Fruit fly (Drosophila melanogaster) whole organism, pupa: Measurements from ENCODE around the gene Sec13.

ENCODE experiments used
- CG10348 ChIP-seq: fragments of 200-800 bp; sonication (Bioruptor generic); IDR thresholded peaks from 2 replicates; pipeline ENCODE4 v1.3.6; 2022; ENCODE audit warnings: missing biosample characterization, missing genetic modification characterization
- CG12605 ChIP-seq: fragments of 200-800 bp; sonication (Bioruptor generic); IDR thresholded peaks from 2 replicates; pipeline ENCODE4 v1.3.6; 2022; ENCODE audit warnings: missing biosample characterization, missing genetic modification characterization
- CG13204 ChIP-seq: fragments of 200-800 bp; sonication (Bioruptor generic); optimal IDR thresholded peaks from 2 replicates; lab custom pipeline; 2018; ENCODE audit warnings: missing biosample characterization, mild to moderate bottlenecking, missing genetic modification characterization, moderate library complexity
- CG14655 ChIP-seq: fragments of 200-800 bp; sonication (Bioruptor generic); optimal IDR thresholded peaks from 3 replicates; lab custom pipeline; 2017; ENCODE audit warnings: mild to moderate bottlenecking, missing biosample characterization, missing genetic modification reagents, missing genetic modification characterization
- CG15710 ChIP-seq: fragments of 200-800 bp; sonication (Bioruptor generic); optimal IDR thresholded peaks from 2 replicates; lab custom pipeline; 2018; ENCODE audit warnings: missing biosample characterization, mild to moderate bottlenecking, missing genetic modification characterization, moderate library complexity
- CG17806 ChIP-seq: fragments of 200-800 bp; sonication (Bioruptor generic); optimal IDR thresholded peaks from 2 replicates; lab custom pipeline; 2018; ENCODE audit warnings: missing biosample characterization, mild to moderate bottlenecking, missing genetic modification characterization, moderate library complexity
- CG32121 ChIP-seq: fragments of 200-800 bp; sonication (Bioruptor generic); IDR thresholded peaks from 2 replicates; pipeline ENCODE4 v1.3.6; 2022; ENCODE audit warnings: missing biosample characterization, missing genetic modification characterization
- CG34367 ChIP-seq: fragments of 200-800 bp; sonication (Bioruptor generic); optimal IDR thresholded peaks from 2 replicates; lab custom pipeline; 2018; ENCODE audit warnings: missing biosample characterization, mild to moderate bottlenecking, missing genetic modification characterization
- CG4496 ChIP-seq: fragments of 200-800 bp; sonication (Bioruptor generic); IDR thresholded peaks from 3 replicates; pipeline ENCODE4 v1.3.6; 2022; ENCODE audit warnings: missing biosample characterization, missing genetic modification characterization
- CG8159 ChIP-seq: fragments of 200-800 bp; sonication (Bioruptor generic); optimal IDR thresholded peaks from 3 replicates; lab custom pipeline; 2018; ENCODE audit warnings: missing biosample characterization, mild to moderate bottlenecking, missing genetic modification characterization, moderate library complexity
- CG8301 ChIP-seq: fragments of 200-800 bp; sonication (Bioruptor generic); optimal IDR thresholded peaks from 2 replicates; lab custom pipeline; 2018; ENCODE audit warnings: missing biosample characterization, mild to moderate bottlenecking, missing genetic modification characterization
- CG9948 ChIP-seq: fragments of 200-800 bp; sonication (Bioruptor generic); optimal IDR thresholded peaks from 2 replicates; lab custom pipeline; 2018; ENCODE audit warnings: missing biosample characterization, mild to moderate bottlenecking, missing genetic modification characterization, moderate library complexity
- D1 ChIP-seq: fragments of 200-800 bp; sonication (Bioruptor generic); optimal IDR thresholded peaks from 2 replicates; lab custom pipeline; 2018; ENCODE audit warnings: missing biosample characterization, mild to moderate bottlenecking, missing genetic modification characterization, moderate library complexity
- EcR ChIP-seq: fragments of 200-800 bp; sonication (Bioruptor generic); optimal IDR thresholded peaks from 3 replicates; lab custom pipeline; 2019; ENCODE audit warnings: missing biosample characterization, missing genetic modification characterization, mild to moderate bottlenecking, moderate library complexity, missing genetic modification reagents
- Ets98B ChIP-seq: fragments of 200-800 bp; sonication (Bioruptor generic); IDR thresholded peaks from 2 replicates; pipeline ENCODE4 v1.3.6; 2022; ENCODE audit warnings: missing biosample characterization, missing genetic modification characterization
- Pif1A ChIP-seq: fragments of 200-800 bp; sonication (Bioruptor generic); optimal IDR thresholded peaks from 3 replicates; lab custom pipeline; 2016; ENCODE audit warnings: missing biosample characterization, missing genetic modification characterization
- Pif1B ChIP-seq: fragments of 200-800 bp; sonication (Bioruptor generic); optimal IDR thresholded peaks from 3 replicates; lab custom pipeline; 2016; ENCODE audit warnings: missing biosample characterization, missing genetic modification characterization
- Snoo ChIP-seq: fragments of 200-800 bp; sonication (Bioruptor generic); optimal IDR thresholded peaks from 3 replicates; lab custom pipeline; 2017; ENCODE audit warnings: missing biosample characterization, mild to moderate bottlenecking, missing genetic modification characterization, inconsistent platforms
- fd96Ca ChIP-seq: fragments of 200-800 bp; sonication (Bioruptor generic); IDR thresholded peaks from 3 replicates; pipeline ENCODE4 v1.3.6; 2022; ENCODE audit warnings: missing biosample characterization, missing genetic modification characterization
- gl ChIP-seq: fragments of 200-800 bp; sonication (Bioruptor generic); optimal IDR thresholded peaks from 2 replicates; lab custom pipeline; 2018; ENCODE audit warnings: missing biosample characterization, mild to moderate bottlenecking, missing genetic modification characterization
- rn ChIP-seq: fragments of 200-800 bp; sonication (Bioruptor generic); IDR thresholded peaks from 2 replicates; pipeline ENCODE4 v1.3.6; 2022; ENCODE audit warnings: missing biosample characterization, missing genetic modification characterization

The Sec13 gene

dm6 chr3R:23355829-23356738 is at the start of gene Sec13, which contains the start of gene ATPsynCF6:
Gene Sec13, plus strand, starts transcription at chr3R:23356278.
Gene ATPsynCF6, minus strand, starts transcription at chr3R:23356064.
- TF ChIP-seq CG8301 (peak; percentile 52), CG34367 (tag; lab: Kevin White, UChicago) (peak; percentile 15), Pif1A (GFP tag; lab: Kevin White, UChicago) (no peak), D1 (tag; lab: Kevin White, UChicago) (no peak), CG9948 (tag; lab: Kevin White, UChicago) (peak; percentile 40), CG10348 (GFP tag; lab: Robert Waterston, UW) (no peak), CG4496 (GFP tag; lab: Robert Waterston, UW) (peak; percentile 77), CG17806 (tag; lab: Kevin White, UChicago) (peak; percentile 51), CG32121 (peak; percentile 40; the same call in 1 of the 2 replicates), CG13204 (GFP tag; lab: Kevin White, UChicago) (no peak), Snoo (tag; lab: Kevin White, UChicago) (peak; percentile 10), gl (no peak), CG14655 (GFP tag; lab: Kevin White, UChicago) (peak; percentile 63), CG8159 (peak; percentile 59), fd96Ca (no peak), EcR (GFP tag; lab: Kevin White, UChicago) (no peak), CG15710 (tag; lab: Kevin White, UChicago) (peak; percentile 36), CG12605 (no peak), Ets98B (GFP tag; lab: Robert Waterston, UW) (peak; percentile 52), rn (GFP tag; lab: Robert Waterston, UW) (peak; percentile 22; the same call in 1 of the 2 replicates), Pif1B (peak; percentile 56)

- TF ChIP-seq CG4496 (GFP tag; lab: Robert Waterston, UW) = 0 out of 3 replicates have a peak, but pooled peaks have one; percentile 17
- TF ChIP-seq CG9948 (tag; lab: Kevin White, UChicago) = no peak
Observed at dm6 chr3R:23306828-23307227, 49.2 kb upstream of the Sec13 start.

dm6 chr3R:23309690-23310089 is 46.4 kb upstream of the Sec13 start:
- no peak for TF ChIP-seq D1 (tag; lab: Kevin White, UChicago)
- no peak for TF ChIP-seq CG8301
- no peak for TF ChIP-seq fd96Ca
- TF ChIP-seq Snoo (tag; lab: Kevin White, UChicago) = no peak
- TF ChIP-seq CG13204 (GFP tag; lab: Kevin White, UChicago) = no peak
- no peak for TF ChIP-seq Pif1B
- TF ChIP-seq CG8159 = no peak
- no peak for TF ChIP-seq CG17806 (tag; lab: Kevin White, UChicago)
- TF ChIP-seq CG9948 (tag; lab: Kevin White, UChicago) = no peak
- TF ChIP-seq gl = no peak
- no peak for TF ChIP-seq EcR (GFP tag; lab: Kevin White, UChicago)
- TF ChIP-seq CG10348 (GFP tag; lab: Robert Waterston, UW) = no peak
- no peak for TF ChIP-seq CG32121
- TF ChIP-seq CG12605 = no peak
- no peak for TF ChIP-seq CG14655 (GFP tag; lab: Kevin White, UChicago)
- no peak for TF ChIP-seq rn (GFP tag; lab: Robert Waterston, UW)
- TF ChIP-seq Ets98B (GFP tag; lab: Robert Waterston, UW) = no peak
- no peak for TF ChIP-seq CG15710 (tag; lab: Kevin White, UChicago)
- no peak for TF ChIP-seq CG4496 (GFP tag; lab: Robert Waterston, UW)
- no peak for TF ChIP-seq CG34367 (tag; lab: Kevin White, UChicago)

- TF ChIP-seq CG15710 (tag; lab: Kevin White, UChicago) (no peak), CG13204 (GFP tag; lab: Kevin White, UChicago) (no peak), rn (GFP tag; lab: Robert Waterston, UW) (no peak), CG17806 (tag; lab: Kevin White, UChicago) (no peak), CG32121 (no peak), CG8301 (no peak), Ets98B (GFP tag; lab: Robert Waterston, UW) (no peak), Pif1B (no peak), EcR (GFP tag; lab: Kevin White, UChicago) (no peak), CG9948 (tag; lab: Kevin White, UChicago) (no peak), CG8159 (no peak)
Observed at dm6 chr3R:23310151-23310550, 45.9 kb upstream of the Sec13 start.

- TF ChIP-seq CG9948 (tag; lab: Kevin White, UChicago) (no peak), CG14655 (GFP tag; lab: Kevin White, UChicago) (no peak), CG34367 (tag; lab: Kevin White, UChicago) (no peak)
- TF ChIP-seq, all 21 proteins: peak for 0
Observed at dm6 chr3R:23312796-23313195, 43.3 kb upstream of the Sec13 start.

- no peak for TF ChIP-seq CG10348 (GFP tag; lab: Robert Waterston, UW)
- TF ChIP-seq CG9948 (tag; lab: Kevin White, UChicago) = peak; percentile 7
- peak; percentile 48 for TF ChIP-seq CG34367 (tag; lab: Kevin White, UChicago)
- no peak for TF ChIP-seq CG17806 (tag; lab: Kevin White, UChicago)
- peak; percentile 59 for TF ChIP-seq gl
- peak; percentile 54 for TF ChIP-seq rn (GFP tag; lab: Robert Waterston, UW)
- TF ChIP-seq D1 (tag; lab: Kevin White, UChicago) = no peak
- peak; percentile 67 for TF ChIP-seq Ets98B (GFP tag; lab: Robert Waterston, UW)
- peak; percentile 29 for TF ChIP-seq CG14655 (GFP tag; lab: Kevin White, UChicago)
- TF ChIP-seq Pif1A (GFP tag; lab: Kevin White, UChicago) = peak; percentile 69
- TF ChIP-seq Snoo (tag; lab: Kevin White, UChicago) = peak; percentile 47
- TF ChIP-seq EcR (GFP tag; lab: Kevin White, UChicago) = peak; percentile 44
- peak; percentile 42 for TF ChIP-seq Pif1B
- TF ChIP-seq fd96Ca = peak; percentile 84
- peak; percentile 87 for TF ChIP-seq CG4496 (GFP tag; lab: Robert Waterston, UW)
- TF ChIP-seq CG13204 (GFP tag; lab: Kevin White, UChicago) = peak; percentile 74
- peak; percentile 52 for TF ChIP-seq CG8159
- TF ChIP-seq CG32121 = peak; percentile 81
- peak; percentile 24 for TF ChIP-seq CG15710 (tag; lab: Kevin White, UChicago)
- peak; percentile 3 for TF ChIP-seq CG8301
- peak; percentile 80 for TF ChIP-seq CG12605
Observed at dm6 chr3R:23314332-23314731, 41.7 kb upstream of the Sec13 start.
